Worm (Caenorhabditis elegans): ENCODE data around the gene ZK180.6.

The ZK180.6 gene

ce11 chrIV:4477009-4477471, 47.8 kb downstream of the ZK180.6 start, which contains the start of gene M01H9.3 (continued):
- TF ChIP-seq lin-40 (tag; optimal IDR thresholded peaks at IDR 0.05): peak; percentile 46
- peak; percentile 59 for TF ChIP-seq K11D2.4 (GFP tag; IDR thresholded peaks at IDR 0.05)
- TF ChIP-seq C06A6.2 (GFP tag; conservative IDR thresholded peaks at IDR 0.05): 0 out of 2 replicates have a peak, but pooled peaks have one; percentile 49
- TF ChIP-seq F39B2.1 (GFP tag; IDR thresholded peaks at IDR 0.05): no peak
- TF ChIP-seq tbp1 (GFP tag; optimal IDR thresholded peaks at IDR 0.05): peak; percentile 15

ce11 chrIV:4475362-4476086, 49.3 kb downstream of the ZK180.6 start:
- TF ChIP-seq lin-40 (tag; optimal IDR thresholded peaks at IDR 0.05) (no peak), lsy-27 (tag; optimal IDR thresholded peaks at IDR 0.05; ENCODE audit: borderline replicate concordance, insufficient read depth) (no peak), chd-7 (tag; optimal IDR thresholded peaks at IDR 0.05) (no peak), xnd-1 (tag; optimal IDR thresholded peaks at IDR 0.05) (no peak), ztf-6 (GFP tag; IDR thresholded peaks at IDR 0.05) (no peak), ztf-26 (tag; optimal IDR thresholded peaks at IDR 0.05) (no peak), die-1 (tag; optimal IDR thresholded peaks at IDR 0.05) (no peak), Y67H2A.10 (GFP tag; conservative IDR thresholded peaks at IDR 0.05) (no peak), F39B2.1 (GFP tag; IDR thresholded peaks at IDR 0.05) (no peak), T26A5.8 (tag; optimal IDR thresholded peaks at IDR 0.05) (no peak), D2030.7 (GFP tag; IDR thresholded peaks at IDR 0.05) (no peak), repo-1 (tag; optimal IDR thresholded peaks at IDR 0.05) (peak; percentile 23), him-1 (tag; optimal IDR thresholded peaks at IDR 0.05) (no peak), lin-26 (GFP tag; IDR thresholded peaks at IDR 0.05) (0 out of 2 replicates have a peak, but pooled peaks have one; percentile 54), F52B5.7 (tag; optimal IDR thresholded peaks at IDR 0.05) (no peak), madf-3 (GFP tag; IDR thresholded peaks at IDR 0.05) (0 out of 2 replicates have a peak, but pooled peaks have one; percentile 50), tbp1 (GFP tag; optimal IDR thresholded peaks at IDR 0.05) (no peak), B0336.3 (GFP tag; IDR thresholded peaks at IDR 0.05) (no peak), hsf-1 (GFP tag; IDR thresholded peaks at IDR 0.05) (no peak), ceh-27 (GFP tag; optimal IDR thresholded peaks at IDR 0.05) (no peak), snpc-4 (GFP tag; optimal IDR thresholded peaks at IDR 0.05) (no peak), snpc-4 (tag; optimal IDR thresholded peaks at IDR 0.05) (no peak), pha-4 (tag; optimal IDR thresholded peaks at IDR 0.05) (no peak), B0019.2 (GFP tag; conservative IDR thresholded peaks at IDR 0.05) (no peak), atf-7 (tag; optimal IDR thresholded peaks at IDR 0.05) (peak; percentile 28), snpc-1.3 (tag; optimal IDR thresholded peaks at IDR 0.05; ENCODE audit: insufficient read depth) (no peak), ztf-22 (GFP tag; optimal IDR thresholded peaks at IDR 0.05) (no peak), efl-1 (GFP tag; optimal IDR thresholded peaks at IDR 0.05) (no peak), fkh-3 (tag; optimal IDR thresholded peaks at IDR 0.05) (no peak), Y95B8A.8 (GFP tag; IDR thresholded peaks at IDR 0.05) (no peak), dpff-1 (tag; optimal IDR thresholded peaks at IDR 0.05) (no peak), aptf-3 (GFP tag; IDR thresholded peaks at IDR 0.05) (no peak), nhr-120 (GFP tag; IDR thresholded peaks at IDR 0.05) (no peak), ztf-25 (GFP tag; IDR thresholded peaks at IDR 0.05) (no peak), bed-1 (GFP tag; IDR thresholded peaks at IDR 0.05) (0 out of 2 replicates have a peak, but pooled peaks have one; percentile 10), lsl-1 (GFP tag; optimal IDR thresholded peaks at IDR 0.05) (no peak), egl-44 (GFP tag; IDR thresholded peaks at IDR 0.05) (no peak), mxl-1 (tag; optimal IDR thresholded peaks at IDR 0.05) (no peak), hlh-12 (tag; optimal IDR thresholded peaks at IDR 0.05) (no peak), rpc-1 (optimal IDR thresholded peaks at IDR 0.05) (no peak), rpc-1 (tag; optimal IDR thresholded peaks at IDR 0.05) (no peak), mcd-1 (GFP tag; IDR thresholded peaks at IDR 0.05) (0 out of 2 replicates have a peak, but pooled peaks have one; percentile 9), lag-1 (GFP tag; IDR thresholded peaks at IDR 0.05) (no peak), tbx-9 (tag; optimal IDR thresholded peaks at IDR 0.05; ENCODE audit: borderline replicate concordance) (no peak)

Measured in whole organism, young adult.